Worm (Caenorhabditis elegans): Measurements from ENCODE around the gene Y67D2.2.
A peak's percentile ranks its signal among the peaks of the same experiment; 100 is the strongest.

Gene Y67D2.2

ce11 chrIII:1558441-1559159 is at the start of gene Y67D2.2, which contains the start of gene eelo-1:
Gene Y67D2.2, plus strand, starts transcription at chrIII:1558800.
Gene eelo-1, minus strand, starts transcription at chrIII:1558529.
- TF ChIP-seq cnd-1 (tag; optimal IDR thresholded peaks at IDR 0.05) (no peak), bed-3 (GFP tag; optimal IDR thresholded peaks at IDR 0.05) (no peak), nhr-76 (tag; optimal IDR thresholded peaks at IDR 0.05) (no peak), sem-2 (GFP tag; optimal IDR thresholded peaks at IDR 0.05) (no peak), ceh-83 (GFP tag; optimal IDR thresholded peaks at IDR 0.05) (no peak), unc-39 (tag; optimal IDR thresholded peaks at IDR 0.05) (no peak), tbx-8 (GFP tag; optimal IDR thresholded peaks at IDR 0.05) (no peak), lsy-2 (tag; optimal IDR thresholded peaks at IDR 0.05) (peak; percentile 26), mep-1 (tag; optimal IDR thresholded peaks at IDR 0.05) (peak; percentile 45), pha-4 (tag; optimal IDR thresholded peaks at IDR 0.05) (no peak), ztf-11 (tag; optimal IDR thresholded peaks at IDR 0.05) (no peak), M03D4.4 (tag; optimal IDR thresholded peaks at IDR 0.05) (no peak), blmp-1 (tag; optimal IDR thresholded peaks at IDR 0.05) (no peak), ceh-43 (GFP tag; optimal IDR thresholded peaks at IDR 0.05) (no peak), unc-62 (GFP tag; optimal IDR thresholded peaks at IDR 0.05) (no peak), ces-1 (GFP tag; optimal IDR thresholded peaks at IDR 0.05) (peak; percentile 61), zip-8 (tag; optimal IDR thresholded peaks at IDR 0.05) (no peak), sptf-1 (tag; optimal IDR thresholded peaks at IDR 0.05) (no peak), elt-3 (tag; optimal IDR thresholded peaks at IDR 0.05) (no peak), nhr-28 (tag; optimal IDR thresholded peaks at IDR 0.05) (no peak), elt-1 (tag; optimal IDR thresholded peaks at IDR 0.05; ENCODE audit: borderline replicate concordance, insufficient read depth) (no peak), mab-5 (tag; optimal IDR thresholded peaks at IDR 0.05) (no peak), hlh-1 (tag; optimal IDR thresholded peaks at IDR 0.05) (no peak), lin-32 (GFP tag; optimal IDR thresholded peaks at IDR 0.05) (no peak), lin-13 (tag; optimal IDR thresholded peaks at IDR 0.05) (peak; percentile 33), snpc-4 (tag; optimal IDR thresholded peaks at IDR 0.05) (no peak), nhr-2 (tag; optimal IDR thresholded peaks at IDR 0.05) (no peak), unc-120 (tag; optimal IDR thresholded peaks at IDR 0.05; ENCODE audit: poor library complexity, severe bottlenecking) (no peak)

ce11 chrIII:1517893-1518292 is 40.7 kb upstream of the Y67D2.2 start, which contains the start of gene tmem-120:
Gene tmem-120, minus strand, starts transcription at chrIII:1517993.
- no peak for TF ChIP-seq zip-8 (tag; optimal IDR thresholded peaks at IDR 0.05)
- TF ChIP-seq ham-2 (GFP tag; optimal IDR thresholded peaks at IDR 0.05) = no peak
- TF ChIP-seq pha-4 (tag; optimal IDR thresholded peaks at IDR 0.05) = no peak
- TF ChIP-seq bed-3 (GFP tag; optimal IDR thresholded peaks at IDR 0.05) = no peak
- no peak for TF ChIP-seq unc-39 (tag; optimal IDR thresholded peaks at IDR 0.05)
- TF ChIP-seq snpc-4 (tag; optimal IDR thresholded peaks at IDR 0.05) = no peak
- TF ChIP-seq lin-13 (tag; optimal IDR thresholded peaks at IDR 0.05) = no peak
- TF ChIP-seq sem-2 (GFP tag; optimal IDR thresholded peaks at IDR 0.05) = no peak
- no peak for TF ChIP-seq lsy-2 (tag; optimal IDR thresholded peaks at IDR 0.05)
- TF ChIP-seq flh-1 (GFP tag; optimal IDR thresholded peaks at IDR 0.05) = no peak

- TF ChIP-seq lsy-2 (tag; optimal IDR thresholded peaks at IDR 0.05) (peak; percentile 66), lin-13 (tag; optimal IDR thresholded peaks at IDR 0.05) (peak; percentile 12), elt-3 (tag; optimal IDR thresholded peaks at IDR 0.05) (no peak)
Measured at ce11 chrIII:1519906-1520305, 38.7 kb upstream of the Y67D2.2 start.

- TF ChIP-seq sem-2 (GFP tag; optimal IDR thresholded peaks at IDR 0.05) = no peak
- peak; percentile 6 for TF ChIP-seq lsy-2 (tag; optimal IDR thresholded peaks at IDR 0.05)
Measured at ce11 chrIII:1528423-1528822, 30.2 kb upstream of the Y67D2.2 start.

ce11 chrIII:1532777-1533473 is 25.7 kb upstream of the Y67D2.2 start, which contains the start of gene snf-6:
Gene snf-6, minus strand, starts transcription at chrIII:1532827.
- TF ChIP-seq elt-1 (tag; optimal IDR thresholded peaks at IDR 0.05; ENCODE audit: borderline replicate concordance, insufficient read depth) (no peak), lsy-2 (tag; optimal IDR thresholded peaks at IDR 0.05) (peak; percentile 45), mep-1 (tag; optimal IDR thresholded peaks at IDR 0.05) (peak; percentile 46), nhr-237 (tag; optimal IDR thresholded peaks at IDR 0.05) (no peak), lin-13 (tag; optimal IDR thresholded peaks at IDR 0.05) (peak; percentile 25), unc-120 (tag; optimal IDR thresholded peaks at IDR 0.05; ENCODE audit: poor library complexity, severe bottlenecking) (peak; percentile 19), flh-1 (GFP tag; optimal IDR thresholded peaks at IDR 0.05) (no peak), ces-1 (GFP tag; optimal IDR thresholded peaks at IDR 0.05) (peak; percentile 24), drap-1 (GFP tag; optimal IDR thresholded peaks at IDR 0.05) (no peak), nhr-76 (tag; optimal IDR thresholded peaks at IDR 0.05) (no peak), blmp-1 (tag; optimal IDR thresholded peaks at IDR 0.05) (no peak)
